Worm (Caenorhabditis elegans): Measurements from ENCODE around the gene gbh-2.

The gbh-2 gene

ce11 chrII:8446731-8447130, 38.9 kb upstream of the gbh-2 start, which contains the start of gene cut-3:
Gene cut-3 (minus strand): TSS chrII:8446831.
- TF ChIP-seq T22C8.4 (GFP tag; IDR thresholded peaks at IDR 0.05): no peak
- TF ChIP-seq klf-2 (GFP tag; conservative IDR thresholded peaks at IDR 0.05): no peak
- TF ChIP-seq ztf-23 (GFP tag; IDR thresholded peaks at IDR 0.05): no peak
- TF ChIP-seq cog-1 (tag; optimal IDR thresholded peaks at IDR 0.05): no peak
- no peak for TF ChIP-seq ref-1 (GFP tag; conservative IDR thresholded peaks at IDR 0.05)
- TF ChIP-seq tab-1 (GFP tag; IDR thresholded peaks at IDR 0.05): no peak
- TF ChIP-seq flt-1 (GFP tag; IDR thresholded peaks at IDR 0.05): no peak
- TF ChIP-seq ztf-29 (GFP tag; IDR thresholded peaks at IDR 0.05): no peak
- TF ChIP-seq med-1 (GFP tag; optimal IDR thresholded peaks at IDR 0.05; ENCODE audit: insufficient read depth): no peak

ce11 chrII:8449660-8450118, 36.0 kb upstream of the gbh-2 start, which contains the start of gene F22B5.4:
Gene F22B5.4 (plus strand): TSS chrII:8449710.
- TF ChIP-seq klf-2 (GFP tag; conservative IDR thresholded peaks at IDR 0.05) (no peak), tab-1 (GFP tag; IDR thresholded peaks at IDR 0.05) (no peak), ztf-23 (GFP tag; IDR thresholded peaks at IDR 0.05) (no peak), med-1 (GFP tag; optimal IDR thresholded peaks at IDR 0.05; ENCODE audit: insufficient read depth) (no peak), cog-1 (tag; optimal IDR thresholded peaks at IDR 0.05) (no peak), T22C8.4 (GFP tag; IDR thresholded peaks at IDR 0.05) (no peak), flt-1 (GFP tag; IDR thresholded peaks at IDR 0.05) (no peak), ztf-29 (GFP tag; IDR thresholded peaks at IDR 0.05) (no peak), ref-1 (GFP tag; conservative IDR thresholded peaks at IDR 0.05) (no peak)

- no peak for TF ChIP-seq ztf-29 (GFP tag; IDR thresholded peaks at IDR 0.05)
- TF ChIP-seq med-1 (GFP tag; optimal IDR thresholded peaks at IDR 0.05; ENCODE audit: insufficient read depth): no peak
- no peak for TF ChIP-seq flt-1 (GFP tag; IDR thresholded peaks at IDR 0.05)
- TF ChIP-seq T22C8.4 (GFP tag; IDR thresholded peaks at IDR 0.05): no peak
- TF ChIP-seq ztf-23 (GFP tag; IDR thresholded peaks at IDR 0.05): no peak
- no peak for TF ChIP-seq cog-1 (tag; optimal IDR thresholded peaks at IDR 0.05)
- TF ChIP-seq ref-1 (GFP tag; conservative IDR thresholded peaks at IDR 0.05): no peak
- TF ChIP-seq klf-2 (GFP tag; conservative IDR thresholded peaks at IDR 0.05): no peak
- TF ChIP-seq tab-1 (GFP tag; IDR thresholded peaks at IDR 0.05): no peak
Observed at ce11 chrII:8450750-8451149, 34.9 kb upstream of the gbh-2 start.

ce11 chrII:8451425-8451824, 34.3 kb upstream of the gbh-2 start:
- TF ChIP-seq ztf-23 (GFP tag; IDR thresholded peaks at IDR 0.05): no peak
- no peak for TF ChIP-seq cog-1 (tag; optimal IDR thresholded peaks at IDR 0.05)
- no peak for TF ChIP-seq med-1 (GFP tag; optimal IDR thresholded peaks at IDR 0.05; ENCODE audit: insufficient read depth)
- TF ChIP-seq ztf-29 (GFP tag; IDR thresholded peaks at IDR 0.05): no peak
- no peak for TF ChIP-seq T22C8.4 (GFP tag; IDR thresholded peaks at IDR 0.05)
- no peak for TF ChIP-seq flt-1 (GFP tag; IDR thresholded peaks at IDR 0.05)
- no peak for TF ChIP-seq tab-1 (GFP tag; IDR thresholded peaks at IDR 0.05)
- no peak for TF ChIP-seq ref-1 (GFP tag; conservative IDR thresholded peaks at IDR 0.05)
- TF ChIP-seq klf-2 (GFP tag; conservative IDR thresholded peaks at IDR 0.05): no peak

ce11 chrII:8454513-8454912, 31.2 kb upstream of the gbh-2 start, which contains the start of gene F22B5.5:
Gene F22B5.5 (minus strand): TSS chrII:8454613.
- TF ChIP-seq ztf-23 (GFP tag; IDR thresholded peaks at IDR 0.05) (no peak), med-1 (GFP tag; optimal IDR thresholded peaks at IDR 0.05; ENCODE audit: insufficient read depth) (no peak), ref-1 (GFP tag; conservative IDR thresholded peaks at IDR 0.05) (no peak), T22C8.4 (GFP tag; IDR thresholded peaks at IDR 0.05) (no peak), flt-1 (GFP tag; IDR thresholded peaks at IDR 0.05) (no peak), ztf-29 (GFP tag; IDR thresholded peaks at IDR 0.05) (no peak), klf-2 (GFP tag; conservative IDR thresholded peaks at IDR 0.05) (no peak), tab-1 (GFP tag; IDR thresholded peaks at IDR 0.05) (no peak), cog-1 (tag; optimal IDR thresholded peaks at IDR 0.05) (no peak)

- no peak for TF ChIP-seq ztf-29 (GFP tag; IDR thresholded peaks at IDR 0.05)
- no peak for TF ChIP-seq T22C8.4 (GFP tag; IDR thresholded peaks at IDR 0.05)
- no peak for TF ChIP-seq ref-1 (GFP tag; conservative IDR thresholded peaks at IDR 0.05)
- no peak for TF ChIP-seq med-1 (GFP tag; optimal IDR thresholded peaks at IDR 0.05; ENCODE audit: insufficient read depth)
- TF ChIP-seq flt-1 (GFP tag; IDR thresholded peaks at IDR 0.05): no peak
- no peak for TF ChIP-seq ztf-23 (GFP tag; IDR thresholded peaks at IDR 0.05)
- no peak for TF ChIP-seq klf-2 (GFP tag; conservative IDR thresholded peaks at IDR 0.05)
- TF ChIP-seq tab-1 (GFP tag; IDR thresholded peaks at IDR 0.05): no peak
- no peak for TF ChIP-seq cog-1 (tag; optimal IDR thresholded peaks at IDR 0.05)
Observed at ce11 chrII:8456094-8456493, 29.6 kb upstream of the gbh-2 start, which contains the start of gene F22B5.6. Gene F22B5.6 (minus strand): TSS chrII:8456194.

ce11 chrII:8456681-8457389, 28.8 kb upstream of the gbh-2 start:
- no peak for TF ChIP-seq tab-1 (GFP tag; IDR thresholded peaks at IDR 0.05)
- no peak for TF ChIP-seq ref-1 (GFP tag; conservative IDR thresholded peaks at IDR 0.05)
- no peak for TF ChIP-seq cog-1 (tag; optimal IDR thresholded peaks at IDR 0.05)
- TF ChIP-seq ztf-23 (GFP tag; IDR thresholded peaks at IDR 0.05): no peak
- TF ChIP-seq klf-2 (GFP tag; conservative IDR thresholded peaks at IDR 0.05): no peak
- no peak for TF ChIP-seq T22C8.4 (GFP tag; IDR thresholded peaks at IDR 0.05)
- no peak for TF ChIP-seq med-1 (GFP tag; optimal IDR thresholded peaks at IDR 0.05; ENCODE audit: insufficient read depth)
- TF ChIP-seq ztf-29 (GFP tag; IDR thresholded peaks at IDR 0.05): no peak
- TF ChIP-seq flt-1 (GFP tag; IDR thresholded peaks at IDR 0.05): no peak

ce11 chrII:8457438-8457837, 28.2 kb upstream of the gbh-2 start, which contains the start of gene zyg-9:
Gene zyg-9 (plus strand): TSS chrII:8457818.
- TF ChIP-seq med-1 (GFP tag; optimal IDR thresholded peaks at IDR 0.05; ENCODE audit: insufficient read depth) (no peak), T22C8.4 (GFP tag; IDR thresholded peaks at IDR 0.05) (0 out of 2 replicates have a peak, but pooled peaks have one; percentile 14)

ce11 chrII:8464448-8464898, 21.2 kb upstream of the gbh-2 start, which contains the start of gene fars-3:
Gene fars-3 (plus strand): TSS chrII:8464848.
- no peak for TF ChIP-seq tab-1 (GFP tag; IDR thresholded peaks at IDR 0.05)
- no peak for TF ChIP-seq ztf-29 (GFP tag; IDR thresholded peaks at IDR 0.05)
- 0 out of 2 replicates have a peak, but pooled peaks have one; percentile 49 for TF ChIP-seq flt-1 (GFP tag; IDR thresholded peaks at IDR 0.05)
- no peak for TF ChIP-seq ref-1 (GFP tag; conservative IDR thresholded peaks at IDR 0.05)
- TF ChIP-seq med-1 (GFP tag; optimal IDR thresholded peaks at IDR 0.05; ENCODE audit: insufficient read depth): no peak

Data from whole organism, midembryonic.